Worm (Caenorhabditis elegans) whole organism, L1 larva: ENCODE measurements around the gene C12D5.9.
A peak's percentile ranks its signal among the peaks of the same experiment; 100 is the strongest.

Source experiments
- C04F5.9 ChIP-seq: sonication (generic microtip); optimal IDR thresholded peaks from 2 replicates; lab custom pipeline; 2016; ENCODE audit warnings: missing genetic modification characterization, missing compliant biosample characterization
- C16A3.4 ChIP-seq: fragments of 150-350 bp; optimal IDR thresholded peaks from 2 replicates; lab custom pipeline; 2014; ENCODE audit warnings: missing biosample characterization, missing genetic modification characterization
- Y116A8C.19 ChIP-seq: sonication (generic microtip); optimal IDR thresholded peaks from 2 replicates; lab custom pipeline; 2016; ENCODE audit warnings: missing compliant biosample characterization, missing genetic modification characterization, borderline replicate concordance
- aha-1 ChIP-seq: fragments of 150-350 bp; optimal IDR thresholded peaks from 2 replicates; lab custom pipeline; 2014; ENCODE audit warnings: missing biosample characterization, missing genetic modification characterization
- alr-1 ChIP-seq: fragments of 200-800 bp; sonication (Bioruptor generic); optimal IDR thresholded peaks from 2 replicates; lab custom pipeline; 2018; ENCODE audit warnings: borderline replicate concordance, mild to moderate bottlenecking, missing genetic modification characterization, missing compliant biosample characterization
- aly-2 ChIP-seq: fragments of 150-350 bp; optimal IDR thresholded peaks from 2 replicates; lab custom pipeline; 2014; ENCODE audit warnings: missing biosample characterization, missing genetic modification characterization
- ama-1 ChIP-seq: fragments of 150-350 bp; optimal IDR thresholded peaks from 2 replicates; lab custom pipeline; 2014
- blmp-1 ChIP-seq: fragments of 150-350 bp; optimal IDR thresholded peaks from 2 replicates; lab custom pipeline; 2014; ENCODE audit warnings: missing biosample characterization, missing genetic modification characterization
- ceh-63 ChIP-seq: fragments of 200-800 bp; sonication (Bioruptor generic); optimal IDR thresholded peaks from 2 replicates; lab custom pipeline; 2018; ENCODE audit warnings: mild to moderate bottlenecking, missing genetic modification characterization, missing compliant biosample characterization
- ceh-88 ChIP-seq: fragments of 200-800 bp; sonication (Bioruptor generic); IDR thresholded peaks from 2 replicates; pipeline ENCODE4 v1.3.6; 2022; ENCODE audit warnings: missing genetic modification characterization, missing compliant biosample characterization
- ceh-90 ChIP-seq: sonication (generic microtip); optimal IDR thresholded peaks from 2 replicates; lab custom pipeline; 2016; ENCODE audit warnings: missing genetic modification characterization, missing compliant biosample characterization
- dsc-1 ChIP-seq: sonication (generic microtip); optimal IDR thresholded peaks from 2 replicates; lab custom pipeline; 2016; ENCODE audit warnings: mild to moderate bottlenecking, missing genetic modification characterization, missing compliant biosample characterization
- efl-3 ChIP-seq: fragments of 200-800 bp; sonication (Bioruptor generic); optimal IDR thresholded peaks from 2 replicates; lab custom pipeline; 2018; ENCODE audit warnings: mild to moderate bottlenecking, missing genetic modification characterization, missing compliant biosample characterization
- egl-27 ChIP-seq, 2 experiments: fragments of 150-350 bp in 1 of 2; sonication (generic microtip); optimal IDR thresholded peaks; 3 replicates each; lab custom pipeline; 2017 to 2018; ENCODE audit warnings: missing biosample characterization in 2 of 2, missing genetic modification characterization in 2 of 2, missing genetic modification reagents in 2 of 2
- elt-2 ChIP-seq: sonication (generic microtip); optimal IDR thresholded peaks from 2 replicates; lab custom pipeline; 2016; ENCODE audit warnings: missing genetic modification characterization, mild to moderate bottlenecking, inconsistent platforms, missing compliant biosample characterization, missing genetic modification reagents
- elt-3 ChIP-seq, 6 experiments: fragments of 150-350 bp in 1 of 6; sonication (generic microtip); optimal IDR thresholded peaks; 2 replicates each; lab custom pipeline; 2017 to 2018; ENCODE audit warnings: missing biosample characterization in 6 of 6, missing genetic modification characterization in 6 of 6, inconsistent platforms in 1 of 6
- fkh-10 ChIP-seq: sonication (generic microtip); optimal IDR thresholded peaks from 2 replicates; lab custom pipeline; 2017; ENCODE audit warnings: missing biosample characterization, missing genetic modification reagents, missing genetic modification characterization
- fkh-8 ChIP-seq: sonication (generic microtip); optimal IDR thresholded peaks from 2 replicates; lab custom pipeline; 2016; ENCODE audit warnings: mild to moderate bottlenecking, missing genetic modification characterization, missing compliant biosample characterization
- fos-1 ChIP-seq: fragments of 150-350 bp; optimal IDR thresholded peaks from 2 replicates; lab custom pipeline; 2014; ENCODE audit warnings: missing biosample characterization, missing genetic modification characterization
- hlh-17 ChIP-seq: fragments of 200-800 bp; sonication (Bioruptor generic); optimal IDR thresholded peaks from 2 replicates; lab custom pipeline; 2018; ENCODE audit warnings: missing genetic modification characterization, mild to moderate bottlenecking, missing compliant biosample characterization, moderate library complexity, borderline replicate concordance
- hlh-4 ChIP-seq: sonication (generic microtip); optimal IDR thresholded peaks from 2 replicates; lab custom pipeline; 2016; ENCODE audit warnings: mild to moderate bottlenecking, missing genetic modification characterization, missing compliant biosample characterization
- irx-1 ChIP-seq: sonication (generic microtip); optimal IDR thresholded peaks from 2 replicates; lab custom pipeline; 2016; ENCODE audit warnings: missing genetic modification characterization, missing compliant biosample characterization
- isw-1 ChIP-seq: fragments of 200-800 bp; sonication (Bioruptor generic); IDR thresholded peaks from 2 replicates; pipeline ENCODE4 v1.3.6; 2022; ENCODE audit warnings: missing genetic modification characterization, missing compliant biosample characterization
- jun-1 ChIP-seq: fragments of 150-350 bp; optimal IDR thresholded peaks from 2 replicates; lab custom pipeline; 2014; ENCODE audit warnings: missing biosample characterization, missing genetic modification reagents, missing genetic modification characterization
- lin-35 ChIP-seq, 2 experiments: fragments of 150-350 bp; optimal IDR thresholded peaks; 2 replicates each; lab custom pipeline; 2014; ENCODE audit warnings: missing biosample characterization in 2 of 2, missing genetic modification characterization in 2 of 2, missing genetic modification reagents in 2 of 2
- lin-39 ChIP-seq: fragments of 150-350 bp; optimal IDR thresholded peaks from 2 replicates; lab custom pipeline; 2014; ENCODE audit warnings: missing biosample characterization, missing genetic modification reagents, missing genetic modification characterization
- lsy-2 ChIP-seq, 2 experiments: fragments of 150-350 bp; optimal IDR thresholded peaks; 2 replicates each; lab custom pipeline; 2014; ENCODE audit warnings: missing biosample characterization in 2 of 2, missing genetic modification characterization in 2 of 2
- mdl-1 ChIP-seq, 2 experiments: fragments of 150-350 bp; optimal IDR thresholded peaks; 2 replicates each; lab custom pipeline; 2014 to 2017; ENCODE audit warnings: missing biosample characterization in 2 of 2, missing genetic modification characterization in 2 of 2, inconsistent platforms in 1 of 2
- mef-2 ChIP-seq: fragments of 150-350 bp; optimal IDR thresholded peaks from 2 replicates; lab custom pipeline; 2014; ENCODE audit warnings: missing biosample characterization, missing genetic modification characterization
- nhr-12 ChIP-seq: sonication (generic microtip); optimal IDR thresholded peaks from 2 replicates; lab custom pipeline; 2017; ENCODE audit warnings: missing biosample characterization, missing genetic modification characterization
- nhr-19 ChIP-seq: fragments of 200-800 bp; sonication (Bioruptor generic); conservative IDR thresholded peaks from 2 replicates; pipeline ENCODE4 v1.3.6; 2022; ENCODE audit warnings: missing genetic modification characterization, missing compliant biosample characterization
- nhr-20 ChIP-seq: sonication (generic microtip); optimal IDR thresholded peaks from 2 replicates; lab custom pipeline; 2016; ENCODE audit warnings: mild to moderate bottlenecking, missing genetic modification characterization, missing compliant biosample characterization
- nhr-237 ChIP-seq: fragments of 150-350 bp; optimal IDR thresholded peaks from 2 replicates; lab custom pipeline; 2014; ENCODE audit warnings: missing biosample characterization, missing genetic modification characterization
- nhr-71 ChIP-seq: sonication (generic microtip); optimal IDR thresholded peaks from 2 replicates; lab custom pipeline; 2016; ENCODE audit warnings: mild to moderate bottlenecking, missing genetic modification characterization, moderate library complexity, missing compliant biosample characterization
- nhr-76 ChIP-seq: sonication (generic microtip); optimal IDR thresholded peaks from 2 replicates; lab custom pipeline; 2017; ENCODE audit warnings: missing biosample characterization, missing genetic modification characterization
- nhr-77 ChIP-seq: fragments of 150-350 bp; optimal IDR thresholded peaks from 2 replicates; lab custom pipeline; 2014; ENCODE audit warnings: missing biosample characterization, missing genetic modification characterization
- nhr-85 ChIP-seq: sonication (generic microtip); peaks from one replicate; lab custom pipeline; 2016; ENCODE audit warnings: missing genetic modification characterization, inconsistent platforms, missing compliant biosample characterization
- nhr-90 ChIP-seq: sonication (generic microtip); optimal IDR thresholded peaks from 2 replicates; lab custom pipeline; 2016; ENCODE audit warnings: mild to moderate bottlenecking, missing genetic modification characterization, missing compliant biosample characterization; ENCODE audit not compliant: poor library complexity
- pax-3 ChIP-seq: fragments of 200-800 bp; sonication (Bioruptor generic); optimal IDR thresholded peaks from 2 replicates; lab custom pipeline; 2018; ENCODE audit warnings: mild to moderate bottlenecking, missing genetic modification characterization, moderate library complexity, missing compliant biosample characterization
- pqm-1 ChIP-seq: sonication (generic microtip); optimal IDR thresholded peaks from 3 replicates; lab custom pipeline; 2017; ENCODE audit warnings: missing biosample characterization, missing genetic modification characterization
- snpc-4 ChIP-seq: fragments of 150-350 bp; optimal IDR thresholded peaks from 2 replicates; lab custom pipeline; 2014; ENCODE audit warnings: missing biosample characterization, missing genetic modification characterization
- snu-23 ChIP-seq: sonication (generic microtip); optimal IDR thresholded peaks from 2 replicates; lab custom pipeline; 2016; ENCODE audit warnings: missing genetic modification characterization, missing compliant biosample characterization
- sox-4 ChIP-seq: sonication (generic microtip); optimal IDR thresholded peaks from 2 replicates; lab custom pipeline; 2016; ENCODE audit warnings: missing genetic modification characterization, missing compliant biosample characterization
- sptf-1 ChIP-seq: fragments of 150-350 bp; optimal IDR thresholded peaks from 2 replicates; lab custom pipeline; 2014; ENCODE audit warnings: missing biosample characterization, missing genetic modification characterization
- sup-37 ChIP-seq: fragments of 200-800 bp; sonication (Bioruptor generic); optimal IDR thresholded peaks from 2 replicates; lab custom pipeline; 2018; ENCODE audit warnings: mild to moderate bottlenecking, missing genetic modification characterization, missing compliant biosample characterization
- swsn-7 ChIP-seq: sonication (generic microtip); optimal IDR thresholded peaks from 2 replicates; lab custom pipeline; 2016; ENCODE audit warnings: missing genetic modification characterization, missing compliant biosample characterization
- unc-30 ChIP-seq: sonication (generic microtip); optimal IDR thresholded peaks from 2 replicates; lab custom pipeline; 2017; ENCODE audit warnings: missing biosample characterization, missing genetic modification characterization
- unc-86 ChIP-seq: sonication (generic microtip); optimal IDR thresholded peaks from 2 replicates; lab custom pipeline; 2016; ENCODE audit warnings: missing genetic modification characterization, missing compliant biosample characterization
- unc-98 ChIP-seq: fragments of 200-800 bp; sonication (Bioruptor generic); IDR thresholded peaks from 2 replicates; pipeline ENCODE4 v1.3.6; 2022; ENCODE audit warnings: missing genetic modification characterization, missing compliant biosample characterization
- zip-4 ChIP-seq: fragments of 200-800 bp; sonication (Bioruptor generic); optimal IDR thresholded peaks from 2 replicates; lab custom pipeline; 2018; ENCODE audit warnings: mild to moderate bottlenecking, missing genetic modification characterization, moderate library complexity, missing compliant biosample characterization
- ztf-11 ChIP-seq, 2 experiments: sonication (generic microtip); optimal IDR thresholded peaks; 2 replicates each; lab custom pipeline; 2016 to 2017; ENCODE audit warnings: missing genetic modification characterization in 2 of 2, missing biosample characterization in 1 of 2, missing compliant biosample characterization in 1 of 2
- ztf-4 ChIP-seq: fragments of 150-350 bp; optimal IDR thresholded peaks from 2 replicates; lab custom pipeline; 2014; ENCODE audit warnings: missing biosample characterization, missing genetic modification characterization

The C12D5.9 gene

DNA sequence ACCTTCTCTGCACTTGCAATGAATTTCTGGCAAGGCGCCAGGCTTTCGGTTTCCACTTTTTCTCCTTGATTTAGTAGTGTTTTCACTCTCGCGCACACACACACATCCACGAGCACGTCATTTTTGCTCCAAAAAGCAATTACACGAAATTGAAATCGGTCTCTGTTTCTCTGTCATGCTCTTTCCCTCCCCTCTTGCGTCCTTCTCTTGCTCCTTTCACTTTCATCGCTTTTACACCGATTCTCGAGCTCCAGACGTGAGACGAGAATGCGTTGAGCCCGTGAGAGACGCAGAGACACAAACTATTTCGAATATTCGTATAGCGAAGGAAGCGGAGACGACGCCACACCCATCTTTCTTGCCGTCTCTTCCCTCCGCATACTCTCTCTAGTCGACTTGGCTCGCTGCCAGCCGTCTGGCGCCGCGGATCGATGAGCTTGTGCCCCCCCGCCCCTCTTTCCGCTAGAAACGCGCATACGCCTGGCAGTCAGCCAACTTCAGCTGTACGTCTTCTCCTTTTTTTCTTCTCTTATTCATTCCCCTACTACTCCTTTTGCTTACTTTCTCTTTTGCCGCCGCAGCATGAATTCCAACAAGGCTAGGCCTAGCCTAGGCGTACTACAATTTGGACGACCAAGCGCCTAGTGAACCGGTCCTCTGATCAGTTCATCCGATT lies 38.4 kb upstream of the C12D5.9 start (continued):
- peak; percentile 85 for TF ChIP-seq nhr-77 (tag; lab: Kevin White, UChicago)
- peak; percentile 75 for TF ChIP-seq fos-1 (tag; lab: Kevin White, UChicago)
- TF ChIP-seq blmp-1 (tag; lab: Kevin White, UChicago): peak; percentile 98
- TF ChIP-seq Y116A8C.19 (tag; lab: Kevin White, UChicago): no peak
- no peak for TF ChIP-seq aha-1 (tag; lab: Kevin White, UChicago)
- TF ChIP-seq nhr-237 (tag; lab: Kevin White, UChicago): no peak
- peak; percentile 19 for TF ChIP-seq hlh-4
- peak in 1 of 6 experiments; percentile 41 for TF ChIP-seq elt-3 (tag; optimal IDR thresholded peaks at IDR 0.05; lab: Kevin White, UChicago)
- peak; percentile 86 for TF ChIP-seq dsc-1
- peak; percentile 52 for TF ChIP-seq zip-4 (GFP tag; lab: Kevin White, UChicago)
- TF ChIP-seq pax-3 (tag; lab: Kevin White, UChicago): peak; percentile 80
- peak in 1 of 2 experiments; percentile 67 for TF ChIP-seq lin-35 (GFP tag; optimal IDR thresholded peaks at IDR 0.05; lab: Kevin White, UChicago)
- peak; percentile 75 for TF ChIP-seq sox-4 (tag; lab: Kevin White, UChicago)
- TF ChIP-seq jun-1: peak; percentile 82
- TF ChIP-seq nhr-19 (GFP tag; lab: Robert Waterston, UW): peak; percentile 71
- TF ChIP-seq irx-1 (tag; lab: Kevin White, UChicago): peak; percentile 74
- no peak for TF ChIP-seq nhr-90 (tag; lab: Kevin White, UChicago)
- no peak for TF ChIP-seq ceh-63 (GFP tag; lab: Kevin White, UChicago)
- peak; percentile 80 for TF ChIP-seq snu-23 (GFP tag; lab: Kevin White, UChicago)
- peak in 1 of 2 experiments; percentile 64 for TF ChIP-seq ztf-11 (tag; optimal IDR thresholded peaks at IDR 0.05; lab: Kevin White, UChicago)
- TF ChIP-seq nhr-20 (tag; lab: Kevin White, UChicago): peak; percentile 75
- peak; percentile 36 for TF ChIP-seq ztf-4 (tag; lab: Kevin White, UChicago)
- no peak for TF ChIP-seq sptf-1 (tag; lab: Kevin White, UChicago)
- TF ChIP-seq elt-2 (tag; lab: Kevin White, UChicago): peak; percentile 45
- peak; percentile 86 for TF ChIP-seq swsn-7 (tag; lab: Kevin White, UChicago)
- peak; percentile 72 for TF ChIP-seq isw-1 (GFP tag; lab: Robert Waterston, UW)
- no peak for TF ChIP-seq aly-2 (tag; lab: Kevin White, UChicago)
- TF ChIP-seq alr-1 (tag; lab: Kevin White, UChicago): no peak
- TF ChIP-seq C04F5.9: no peak
- TF ChIP-seq lin-39 (tag; lab: Kevin White, UChicago): peak; percentile 24
- peak; percentile 46 for TF ChIP-seq mef-2 (tag; lab: Kevin White, UChicago)
- TF ChIP-seq unc-86 (tag; lab: Kevin White, UChicago): peak; percentile 90
- TF ChIP-seq egl-27 (tag; optimal IDR thresholded peaks at IDR 0.05; lab: Kevin White, UChicago): peak in 1 of 2 experiments; percentile 89
- no peak for TF ChIP-seq hlh-17 (GFP tag; lab: Kevin White, UChicago)
- no peak for TF ChIP-seq sup-37
- peak; percentile 99 for TF ChIP-seq fkh-8
- peak; percentile 26 for TF ChIP-seq C16A3.4 (tag; lab: Kevin White, UChicago)
- TF ChIP-seq lsy-2 (tag; optimal IDR thresholded peaks at IDR 0.05; lab: Kevin White, UChicago): peak; percentile 64 to 78
- TF ChIP-seq unc-98 (GFP tag; lab: Robert Waterston, UW): peak; percentile 49; the same call in 1 of the 2 replicates
- TF ChIP-seq nhr-12 (tag; lab: Kevin White, UChicago): no peak
- no peak for TF ChIP-seq ceh-90 (tag; lab: Kevin White, UChicago)
- no peak for TF ChIP-seq mdl-1 (tag; optimal IDR thresholded peaks at IDR 0.05; lab: Kevin White, UChicago)
- peak; percentile 88 for TF ChIP-seq fkh-10 (GFP tag; lab: Kevin White, UChicago)
- no peak for TF ChIP-seq pqm-1 (tag; lab: Kevin White, UChicago)
- TF ChIP-seq efl-3: no peak
- TF ChIP-seq snpc-4: peak; percentile 16
- TF ChIP-seq ceh-88 (GFP tag; lab: Robert Waterston, UW): peak; percentile 81
- peak; percentile 96 for TF ChIP-seq nhr-71 (tag; lab: Kevin White, UChicago)
- no peak for TF ChIP-seq nhr-76 (tag; lab: Kevin White, UChicago)
- TF ChIP-seq nhr-85 (tag; lab: Kevin White, UChicago): no peak
- no peak for TF ChIP-seq ama-1 (lab: Kevin White, UChicago)
- TF ChIP-seq unc-30 (tag; lab: Kevin White, UChicago): no peak
